Worm (Caenorhabditis elegans): Measurements from ENCODE around the gene nlp-82.

DNA sequence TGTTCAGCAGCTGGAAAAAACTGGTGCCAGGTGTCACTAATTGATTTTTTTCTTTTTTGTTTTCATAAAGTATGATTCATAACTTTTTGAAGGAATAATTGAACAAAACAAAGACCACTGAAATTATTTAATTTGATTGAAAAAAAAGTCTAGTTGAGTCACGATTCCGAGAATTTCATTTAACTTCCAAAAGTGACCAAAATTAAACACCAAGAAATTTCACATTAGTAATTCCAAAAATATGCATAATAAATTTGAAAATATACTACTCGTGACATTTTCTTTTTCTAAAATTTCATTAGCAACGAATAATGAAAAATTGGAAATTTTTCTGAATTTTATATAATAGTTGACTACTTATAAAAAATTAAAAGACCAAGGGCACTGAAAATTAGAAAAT lies 28.0 kb upstream of the nlp-82 start:
- no peak for TF ChIP-seq pha-4 (tag; optimal IDR thresholded peaks at IDR 0.05)
- TF ChIP-seq pqm-1 (tag; optimal IDR thresholded peaks at IDR 0.05) = no peak
- TF ChIP-seq elt-2 (tag; optimal IDR thresholded peaks at IDR 0.05) = no peak
